Worm (Caenorhabditis elegans) whole organism, L1 larva: ENCODE measurements around the gene irld-67.

Source experiments
- C16A3.4 ChIP-seq: fragments of 150-350 bp; optimal IDR thresholded peaks from 2 replicates; lab custom pipeline; 2014; ENCODE audit warnings: missing biosample characterization, missing genetic modification characterization
- aha-1 ChIP-seq: fragments of 150-350 bp; optimal IDR thresholded peaks from 2 replicates; lab custom pipeline; 2014; ENCODE audit warnings: missing biosample characterization, missing genetic modification characterization
- alr-1 ChIP-seq: fragments of 200-800 bp; sonication (Bioruptor generic); optimal IDR thresholded peaks from 2 replicates; lab custom pipeline; 2018; ENCODE audit warnings: borderline replicate concordance, mild to moderate bottlenecking, missing genetic modification characterization, missing compliant biosample characterization
- aly-2 ChIP-seq: fragments of 150-350 bp; optimal IDR thresholded peaks from 2 replicates; lab custom pipeline; 2014; ENCODE audit warnings: missing biosample characterization, missing genetic modification characterization
- ceh-63 ChIP-seq: fragments of 200-800 bp; sonication (Bioruptor generic); optimal IDR thresholded peaks from 2 replicates; lab custom pipeline; 2018; ENCODE audit warnings: mild to moderate bottlenecking, missing genetic modification characterization, missing compliant biosample characterization
- ceh-82 ChIP-seq, 3 experiments: fragments of 150-350 bp in 1 of 3; sonication (generic microtip) in 2 of 3; optimal IDR thresholded peaks; 2 replicates each; lab custom pipeline; 2014 to 2017; ENCODE audit warnings: missing biosample characterization in 3 of 3, missing genetic modification characterization in 3 of 3
- ceh-90 ChIP-seq: sonication (generic microtip); optimal IDR thresholded peaks from 2 replicates; lab custom pipeline; 2016; ENCODE audit warnings: missing genetic modification characterization, missing compliant biosample characterization
- ces-1 ChIP-seq: fragments of 150-350 bp; optimal IDR thresholded peaks from 2 replicates; lab custom pipeline; 2014; ENCODE audit warnings: missing biosample characterization, missing genetic modification reagents, missing genetic modification characterization
- dpl-1 ChIP-seq, 3 experiments: fragments of 150-350 bp in 2 of 3; sonication (generic microtip) in 1 of 3; optimal IDR thresholded peaks; 2 replicates each; lab custom pipeline; 2014 to 2017; ENCODE audit warnings: missing biosample characterization in 3 of 3, missing genetic modification characterization in 3 of 3, missing genetic modification reagents in 3 of 3
- efl-1 ChIP-seq, 4 experiments: fragments of 150-350 bp; optimal IDR thresholded peaks in 3 of 4; peaks in 1 of 4; 1 replicate in 1 of 4; 2 replicates in 3 of 4; lab custom pipeline; 2014; ENCODE audit warnings: missing biosample characterization in 2 of 4, missing genetic modification characterization in 2 of 4, missing genetic modification reagents in 2 of 4
- egl-13 ChIP-seq: sonication (generic microtip); optimal IDR thresholded peaks from 2 replicates; lab custom pipeline; 2016; ENCODE audit warnings: missing genotype, missing genetic modification reagents, missing genetic modification characterization, missing compliant biosample characterization
- egl-27 ChIP-seq, 2 experiments: fragments of 150-350 bp in 1 of 2; sonication (generic microtip); optimal IDR thresholded peaks; 3 replicates each; lab custom pipeline; 2017 to 2018; ENCODE audit warnings: missing biosample characterization in 2 of 2, missing genetic modification characterization in 2 of 2, missing genetic modification reagents in 2 of 2
- elt-2 ChIP-seq: sonication (generic microtip); optimal IDR thresholded peaks from 2 replicates; lab custom pipeline; 2016; ENCODE audit warnings: missing genetic modification characterization, mild to moderate bottlenecking, inconsistent platforms, missing compliant biosample characterization, missing genetic modification reagents
- elt-3 ChIP-seq, 6 experiments: fragments of 150-350 bp in 1 of 6; sonication (generic microtip); optimal IDR thresholded peaks; 2 replicates each; lab custom pipeline; 2017 to 2018; ENCODE audit warnings: missing biosample characterization in 6 of 6, missing genetic modification characterization in 6 of 6, inconsistent platforms in 1 of 6
- fos-1 ChIP-seq: fragments of 150-350 bp; optimal IDR thresholded peaks from 2 replicates; lab custom pipeline; 2014; ENCODE audit warnings: missing biosample characterization, missing genetic modification characterization
- grh-1 ChIP-seq: fragments of 200-800 bp; sonication (Bioruptor generic); IDR thresholded peaks from 2 replicates; pipeline ENCODE4 v1.3.6; 2022; ENCODE audit warnings: missing genetic modification reagents, missing genetic modification characterization, missing compliant biosample characterization
- hlh-17 ChIP-seq: fragments of 200-800 bp; sonication (Bioruptor generic); optimal IDR thresholded peaks from 2 replicates; lab custom pipeline; 2018; ENCODE audit warnings: missing genetic modification characterization, mild to moderate bottlenecking, missing compliant biosample characterization, moderate library complexity, borderline replicate concordance
- isw-1 ChIP-seq: fragments of 200-800 bp; sonication (Bioruptor generic); IDR thresholded peaks from 2 replicates; pipeline ENCODE4 v1.3.6; 2022; ENCODE audit warnings: missing genetic modification characterization, missing compliant biosample characterization
- lin-14 ChIP-seq: fragments of 200-800 bp; sonication (Bioruptor generic); optimal IDR thresholded peaks from 2 replicates; lab custom pipeline; 2018; ENCODE audit warnings: mild to moderate bottlenecking, missing genetic modification characterization, moderate library complexity, missing compliant biosample characterization
- lin-15B ChIP-seq: fragments of 150-350 bp; sonication (generic microtip); optimal IDR thresholded peaks from 3 replicates; lab custom pipeline; 2014; ENCODE audit warnings: missing biosample characterization, missing genetic modification characterization
- lin-35 ChIP-seq, 2 experiments: fragments of 150-350 bp; optimal IDR thresholded peaks; 2 replicates each; lab custom pipeline; 2014; ENCODE audit warnings: missing biosample characterization in 2 of 2, missing genetic modification characterization in 2 of 2, missing genetic modification reagents in 2 of 2
- lir-3 ChIP-seq: sonication (generic microtip); optimal IDR thresholded peaks from 2 replicates; lab custom pipeline; 2016; ENCODE audit warnings: mild to moderate bottlenecking, missing genetic modification characterization, moderate library complexity, missing compliant biosample characterization; ENCODE audit not compliant: poor library complexity
- mab-9 ChIP-seq: fragments of 200-800 bp; sonication (Bioruptor generic); IDR thresholded peaks from 2 replicates; pipeline ENCODE4 v1.3.6; 2022; ENCODE audit warnings: missing genetic modification reagents, missing genetic modification characterization, missing compliant biosample characterization
- mep-1 ChIP-seq: fragments of 150-350 bp; optimal IDR thresholded peaks from 2 replicates; lab custom pipeline; 2014; ENCODE audit warnings: missing biosample characterization, missing genetic modification characterization
- nhr-237 ChIP-seq: fragments of 150-350 bp; optimal IDR thresholded peaks from 2 replicates; lab custom pipeline; 2014; ENCODE audit warnings: missing biosample characterization, missing genetic modification characterization
- nhr-47 ChIP-seq: sonication (generic microtip); optimal IDR thresholded peaks from 2 replicates; lab custom pipeline; 2016; ENCODE audit warnings: mild to moderate bottlenecking, missing genetic modification characterization, moderate library complexity, missing compliant biosample characterization
- nhr-76 ChIP-seq: sonication (generic microtip); optimal IDR thresholded peaks from 2 replicates; lab custom pipeline; 2017; ENCODE audit warnings: missing biosample characterization, missing genetic modification characterization
- nhr-77 ChIP-seq: fragments of 150-350 bp; optimal IDR thresholded peaks from 2 replicates; lab custom pipeline; 2014; ENCODE audit warnings: missing biosample characterization, missing genetic modification characterization
- nhr-90 ChIP-seq: sonication (generic microtip); optimal IDR thresholded peaks from 2 replicates; lab custom pipeline; 2016; ENCODE audit warnings: mild to moderate bottlenecking, missing genetic modification characterization, missing compliant biosample characterization; ENCODE audit not compliant: poor library complexity
- pag-3 ChIP-seq: sonication (generic microtip); optimal IDR thresholded peaks from 2 replicates; lab custom pipeline; 2017; ENCODE audit warnings: missing genetic modification characterization, mild to moderate bottlenecking, missing compliant biosample characterization, antibody characterized with exemption, borderline replicate concordance; ENCODE audit not compliant: insufficient read depth
- snpc-4 ChIP-seq: fragments of 150-350 bp; optimal IDR thresholded peaks from 2 replicates; lab custom pipeline; 2014; ENCODE audit warnings: missing biosample characterization, missing genetic modification characterization
- sox-4 ChIP-seq: sonication (generic microtip); optimal IDR thresholded peaks from 2 replicates; lab custom pipeline; 2016; ENCODE audit warnings: missing genetic modification characterization, missing compliant biosample characterization
- sptf-1 ChIP-seq: fragments of 150-350 bp; optimal IDR thresholded peaks from 2 replicates; lab custom pipeline; 2014; ENCODE audit warnings: missing biosample characterization, missing genetic modification characterization
- sup-37 ChIP-seq: fragments of 200-800 bp; sonication (Bioruptor generic); optimal IDR thresholded peaks from 2 replicates; lab custom pipeline; 2018; ENCODE audit warnings: mild to moderate bottlenecking, missing genetic modification characterization, missing compliant biosample characterization
- swsn-7 ChIP-seq: sonication (generic microtip); optimal IDR thresholded peaks from 2 replicates; lab custom pipeline; 2016; ENCODE audit warnings: missing genetic modification characterization, missing compliant biosample characterization
- unc-30 ChIP-seq: sonication (generic microtip); optimal IDR thresholded peaks from 2 replicates; lab custom pipeline; 2017; ENCODE audit warnings: missing biosample characterization, missing genetic modification characterization
- vab-15 ChIP-seq: sonication (generic microtip); optimal IDR thresholded peaks from 2 replicates; lab custom pipeline; 2017; ENCODE audit warnings: missing genotype, mild to moderate bottlenecking, missing genetic modification characterization, missing compliant biosample characterization
- ztf-4 ChIP-seq: fragments of 150-350 bp; optimal IDR thresholded peaks from 2 replicates; lab custom pipeline; 2014; ENCODE audit warnings: missing biosample characterization, missing genetic modification characterization

The irld-67 gene

ce11 chrII:2958308-2958707, 24.1 kb upstream of the irld-67 start, which contains the start of gene srw-60:
Gene srw-60 (plus strand): TSS chrII:2958608.
- TF ChIP-seq snpc-4 (tag; lab: Kevin White, UChicago): no peak
- no peak for TF ChIP-seq nhr-47 (tag; lab: Kevin White, UChicago)
- no peak for TF ChIP-seq vab-15 (tag; lab: Kevin White, UChicago)
- no peak for TF ChIP-seq hlh-17 (GFP tag; lab: Kevin White, UChicago)
- TF ChIP-seq ceh-90 (tag; lab: Kevin White, UChicago): no peak
- no peak for TF ChIP-seq dpl-1 (GFP tag; optimal IDR thresholded peaks at IDR 0.05; lab: Kevin White, UChicago)
- TF ChIP-seq lin-15B (tag; lab: Kevin White, UChicago): no peak
- TF ChIP-seq mep-1 (tag; lab: Kevin White, UChicago): no peak
- TF ChIP-seq sox-4 (tag; lab: Kevin White, UChicago): no peak
- TF ChIP-seq pag-3 (tag; lab: Kevin White, UChicago): no peak
- TF ChIP-seq grh-1 (GFP tag; lab: Robert Waterston, UW): no peak
- no peak for TF ChIP-seq fos-1 (tag; lab: Kevin White, UChicago)

DNA sequence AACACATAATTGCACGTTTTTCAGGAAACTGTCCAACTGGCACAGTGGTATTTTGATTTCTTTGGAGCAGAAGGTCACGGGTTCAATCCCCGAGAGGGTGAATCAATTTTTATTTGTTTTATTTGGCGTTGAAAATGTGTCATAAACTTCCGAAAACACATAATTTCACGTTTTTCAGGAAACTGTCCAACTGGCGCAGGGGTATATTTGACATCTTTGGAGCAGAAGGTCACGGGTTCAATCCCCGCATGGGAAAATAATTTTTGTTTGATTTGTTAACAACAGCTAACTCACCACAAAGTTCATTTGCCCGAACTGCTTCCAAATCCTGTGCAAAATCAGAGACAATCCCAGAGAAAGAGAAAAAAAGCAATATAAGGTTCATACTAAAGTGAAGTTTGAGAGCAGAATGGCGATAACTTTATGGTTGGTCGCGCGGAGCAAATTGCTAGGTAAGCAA, 21.4 kb upstream of the irld-67 start, which contains the start of gene irld-48:
Gene irld-48, plus strand, starts transcription at position 410 of the 460 bp plus-strand sequence.
- TF ChIP-seq C16A3.4 (tag; lab: Kevin White, UChicago) (no peak), sptf-1 (tag; lab: Kevin White, UChicago) (no peak), aly-2 (tag; lab: Kevin White, UChicago) (no peak), ceh-63 (GFP tag; lab: Kevin White, UChicago) (no peak), vab-15 (tag; lab: Kevin White, UChicago) (no peak), swsn-7 (no peak), elt-2 (tag; lab: Kevin White, UChicago) (no peak), mab-9 (GFP tag; lab: Robert Waterston, UW) (no peak), nhr-237 (tag; lab: Kevin White, UChicago) (no peak)

ce11 chrII:2952629-2953028, 18.4 kb upstream of the irld-67 start, which contains the start of gene irld-51:
Gene irld-51 (minus strand): TSS chrII:2952729.
- TF ChIP-seq nhr-90 (tag; lab: Kevin White, UChicago) (no peak), elt-3 (tag; optimal IDR thresholded peaks at IDR 0.05; lab: Kevin White, UChicago) (no peak), sptf-1 (tag; lab: Kevin White, UChicago) (no peak), ces-1 (GFP tag; lab: Kevin White, UChicago) (no peak), egl-27 (tag; optimal IDR thresholded peaks at IDR 0.05; lab: Kevin White, UChicago) (no peak)

ce11 chrII:2948614-2949013, 14.4 kb upstream of the irld-67 start:
- TF ChIP-seq swsn-7 (no peak), nhr-76 (tag; lab: Kevin White, UChicago) (no peak), aha-1 (no peak), alr-1 (tag; lab: Kevin White, UChicago) (no peak), elt-3 (tag; optimal IDR thresholded peaks at IDR 0.05; lab: Kevin White, UChicago) (no peak), sup-37 (GFP tag; lab: Kevin White, UChicago) (no peak), sox-4 (tag; lab: Kevin White, UChicago) (no peak), lir-3 (tag; lab: Kevin White, UChicago) (no peak), egl-13 (no peak), efl-1 (optimal IDR thresholded peaks at IDR 0.05; lab: Kevin White, UChicago) (no peak), efl-1 (GFP tag; optimal IDR thresholded peaks at IDR 0.05 in 1 of 2; lab: Kevin White, UChicago) (no peak), lin-35 (GFP tag; optimal IDR thresholded peaks at IDR 0.05; lab: Kevin White, UChicago) (no peak), vab-15 (tag; lab: Kevin White, UChicago) (no peak), ztf-4 (tag; lab: Kevin White, UChicago) (no peak), nhr-77 (no peak), unc-30 (tag; lab: Kevin White, UChicago) (no peak), ceh-82 (tag; optimal IDR thresholded peaks at IDR 0.05; lab: Kevin White, UChicago) (no peak), isw-1 (GFP tag; lab: Robert Waterston, UW) (no peak), lin-14 (GFP tag; lab: Kevin White, UChicago) (no peak), aly-2 (tag; lab: Kevin White, UChicago) (no peak), nhr-47 (tag; lab: Kevin White, UChicago) (no peak)
